Worm (Caenorhabditis elegans) whole organism, L4/young adult: ENCODE results near the gene T28F3.8.

Experiments used
- W03F9.2 ChIP-seq: fragments of 150-350 bp; optimal IDR thresholded peaks from 2 replicates; lab custom pipeline; 2014; ENCODE audit warnings: missing biosample characterization, missing genetic modification characterization
- dao-5 ChIP-seq: sonication (generic microtip); optimal IDR thresholded peaks from 2 replicates; lab custom pipeline; 2016; ENCODE audit warnings: missing genotype, missing genetic modification characterization, moderate library complexity, missing compliant biosample characterization

DNA sequence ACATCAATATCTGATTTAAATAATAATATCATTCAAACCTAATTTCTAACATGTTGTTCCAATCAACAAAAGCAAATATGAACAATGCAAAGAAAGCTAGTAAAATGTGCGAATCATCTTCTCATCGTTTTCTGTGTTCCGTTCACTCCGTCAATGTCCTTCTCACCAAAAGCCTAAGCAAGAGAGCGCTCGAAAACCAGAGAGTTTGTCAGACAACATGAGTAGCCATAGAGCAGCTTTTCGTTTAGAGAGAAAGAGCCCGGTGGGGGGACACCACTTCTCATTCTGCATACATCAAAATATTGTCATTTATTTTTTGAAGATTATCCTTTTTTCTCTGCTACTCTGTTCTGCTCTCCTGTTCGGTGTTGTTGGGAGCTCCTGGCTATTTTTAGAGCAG is 13.4 kb downstream of the T28F3.8 start:
- TF ChIP-seq W03F9.2 (tag; lab: Kevin White, UChicago) (no peak), dao-5 (tag; lab: Kevin White, UChicago) (no peak)
